Worm (Caenorhabditis elegans): ENCODE results near the gene phf-33.

DNA sequence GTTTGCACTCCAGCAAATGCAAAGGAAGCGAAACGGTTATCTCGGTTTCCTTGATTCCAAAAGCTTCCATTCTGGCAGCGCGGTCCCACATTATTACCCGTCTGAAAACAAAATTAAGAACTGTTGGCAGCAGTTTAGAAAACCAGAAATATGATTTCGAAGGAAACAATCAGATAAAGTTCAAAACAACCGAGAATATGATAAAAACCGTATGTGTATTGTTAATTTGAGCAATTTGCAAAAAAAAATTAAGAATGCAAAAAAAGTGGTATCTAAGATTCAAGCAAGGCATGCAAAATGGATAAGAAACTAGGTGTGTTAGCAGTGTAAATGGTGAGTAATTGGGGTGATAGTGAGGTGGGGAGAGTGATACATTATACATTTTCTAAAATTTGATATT is 9.9 kb upstream of the phf-33 start, which contains the start of gene R04D3.4:
- TF ChIP-seq aly-1 (tag; optimal IDR thresholded peaks at IDR 0.05) (no peak), B0310.2 (tag; optimal IDR thresholded peaks at IDR 0.05) (no peak), flt-1 (GFP tag; IDR thresholded peaks at IDR 0.05) (no peak), ceh-13 (GFP tag; optimal IDR thresholded peaks at IDR 0.05) (no peak), hmg-4 (GFP tag; optimal IDR thresholded peaks at IDR 0.05) (no peak), hmbx-1 (tag; optimal IDR thresholded peaks at IDR 0.05) (no peak), tra-4 (tag; optimal IDR thresholded peaks at IDR 0.05) (no peak), ama-1 (optimal IDR thresholded peaks at IDR 0.05) (no peak), ets-7 (tag; optimal IDR thresholded peaks at IDR 0.05) (no peak), pes-1 (GFP tag; IDR thresholded peaks at IDR 0.05) (no peak), F13C5.2 (tag; optimal IDR thresholded peaks at IDR 0.05) (no peak), scrt-1 (GFP tag; IDR thresholded peaks at IDR 0.05) (no peak), tbx-11 (GFP tag; IDR thresholded peaks at IDR 0.05) (no peak)
